Fruit fly (Drosophila melanogaster): ENCODE measurements around the gene lz.

The lz gene

DNA sequence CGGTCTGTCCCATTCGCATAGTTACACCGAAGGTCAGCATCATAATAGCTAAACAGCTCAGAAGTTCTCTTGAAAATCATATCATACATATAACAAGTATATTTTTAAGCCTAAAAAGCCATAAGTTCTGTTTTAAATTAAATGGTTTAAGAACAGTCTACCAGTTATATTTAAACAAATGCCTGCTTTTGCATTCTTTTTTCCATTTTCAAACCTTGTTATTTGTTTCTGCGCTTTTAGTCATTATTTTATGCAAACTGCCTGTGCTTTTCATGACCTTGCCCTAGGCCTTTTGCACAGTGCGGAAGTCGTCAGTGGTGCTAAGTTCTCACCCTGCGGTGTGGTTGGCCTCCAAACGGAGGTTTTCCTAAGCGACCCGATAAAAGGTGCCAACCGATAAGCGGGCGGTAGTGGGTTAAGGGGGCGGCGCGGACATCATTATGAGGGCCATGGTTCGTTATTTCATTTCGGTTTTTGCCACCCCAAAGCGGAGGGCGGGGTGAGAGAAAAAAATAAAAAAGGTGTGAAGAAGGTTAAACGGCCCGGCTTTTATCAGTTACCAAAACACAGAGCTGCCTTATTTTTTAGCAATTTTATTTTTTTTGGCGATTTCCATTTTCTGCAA is 60.1 kb downstream of the lz start (continued):
- TF ChIP-seq nmo (GFP tag; optimal IDR thresholded peaks at IDR 0.05) (peak; percentile 53), dimm (GFP tag; IDR thresholded peaks at IDR 0.05) (no peak), CG11695 (GFP tag; IDR thresholded peaks at IDR 0.05) (peak; percentile 28; the same call in 1 of the 3 replicates), jumu (GFP tag; optimal IDR thresholded peaks at IDR 0.05) (no peak), chif (GFP tag; optimal IDR thresholded peaks at IDR 0.05) (peak in 1 of 2 experiments; percentile 18), gsb (GFP tag; IDR thresholded peaks at IDR 0.05) (0 out of 2 replicates have a peak, but pooled peaks have one; percentile 36), Mes4 (GFP tag; optimal IDR thresholded peaks at IDR 0.05) (no peak), Dfd (GFP tag; optimal IDR thresholded peaks at IDR 0.05) (no peak), da (GFP tag; optimal IDR thresholded peaks at IDR 0.05) (no peak), CG12219 (GFP tag; optimal IDR thresholded peaks at IDR 0.05) (peak; percentile 34), CkIIα-i1 (GFP tag; IDR thresholded peaks at IDR 0.05) (no peak), CG1233 (GFP tag; optimal IDR thresholded peaks at IDR 0.05) (peak; percentile 30), wor (GFP tag; IDR thresholded peaks at IDR 0.05) (0 out of 2 replicates have a peak, but pooled peaks have one; percentile 24), CG1603 (tag; optimal IDR thresholded peaks at IDR 0.05) (peak; percentile 6), CG7987 (GFP tag; optimal IDR thresholded peaks at IDR 0.05) (no peak), CG8290 (GFP tag; optimal IDR thresholded peaks at IDR 0.05) (no peak), CG8290 (tag; optimal IDR thresholded peaks at IDR 0.05) (no peak), h (optimal IDR thresholded peaks at IDR 0.05) (no peak), odd (GFP tag; optimal IDR thresholded peaks at IDR 0.05) (peak; percentile 43), oc (tag; optimal IDR thresholded peaks at IDR 0.05) (no peak), gfzf (GFP tag; optimal IDR thresholded peaks at IDR 0.05) (no peak), tll (GFP tag; optimal IDR thresholded peaks at IDR 0.05) (no peak), CG9727 (GFP tag; optimal IDR thresholded peaks at IDR 0.05) (peak; percentile 61), BEAF-32 (GFP tag; optimal IDR thresholded peaks at IDR 0.05) (no peak), Bdp1 (GFP tag; optimal IDR thresholded peaks at IDR 0.05) (no peak), ssp (GFP tag; IDR thresholded peaks at IDR 0.05) (no peak), row (GFP tag; IDR thresholded peaks at IDR 0.05) (peak; percentile 74), corto (GFP tag; optimal IDR thresholded peaks at IDR 0.05) (peak; percentile 29), CG8089 (GFP tag; optimal IDR thresholded peaks at IDR 0.05) (no peak), bbx (GFP tag; IDR thresholded peaks at IDR 0.05; ENCODE audit: partially characterized antibody) (no peak), CG34376 (GFP tag; optimal IDR thresholded peaks at IDR 0.05) (peak; percentile 58), Optix (GFP tag; IDR thresholded peaks at IDR 0.05) (no peak), CG7786 (GFP tag; optimal IDR thresholded peaks at IDR 0.05) (peak; percentile 56), ase (GFP tag; IDR thresholded peaks at IDR 0.05) (no peak), dan (GFP tag; IDR thresholded peaks at IDR 0.05) (no peak), CG31388 (GFP tag; optimal IDR thresholded peaks at IDR 0.05) (no peak), CG16813 (GFP tag; IDR thresholded peaks at IDR 0.05; ENCODE audit: partially characterized antibody) (no peak), CG12071 (GFP tag; optimal IDR thresholded peaks at IDR 0.05) (peak; percentile 56), sim (GFP tag; IDR thresholded peaks at IDR 0.05) (no peak), CG8359 (GFP tag; optimal IDR thresholded peaks at IDR 0.05; ENCODE audit: borderline replicate concordance) (peak; percentile 0), tgo (GFP tag; IDR thresholded peaks at IDR 0.05) (peak; percentile 21; the same call in 1 of the 3 replicates), trem (tag; optimal IDR thresholded peaks at IDR 0.05) (no peak), CG2889 (GFP tag; IDR thresholded peaks at IDR 0.05) (no peak), CG4404 (GFP tag; IDR thresholded peaks at IDR 0.05) (no peak), CG11456 (GFP tag; IDR thresholded peaks at IDR 0.05) (0 out of 3 replicates have a peak, but pooled peaks have one; percentile 60), CG7928 (GFP tag; optimal IDR thresholded peaks at IDR 0.05) (no peak), GATAe (GFP tag; conservative IDR thresholded peaks at IDR 0.05) (peak; percentile 47; the same call in 1 of the 2 replicates), CG34224 (GFP tag; IDR thresholded peaks at IDR 0.05; ENCODE audit: partially characterized antibody) (no peak), CG6854 (GFP tag; optimal IDR thresholded peaks at IDR 0.05) (peak; percentile 49)

All from whole organism, embryonic.